Fruit fly (Drosophila melanogaster): ENCODE measurements around the gene Nubp2.

The Nubp2 gene

dm6 chr3L:20539116-20539990 is 13.0 kb downstream of the Nubp2 start (continued):
- TF ChIP-seq jigr1 (GFP tag; IDR thresholded peaks at IDR 0.05) (no peak), CG6254 (GFP tag; optimal IDR thresholded peaks at IDR 0.05) (no peak), caup (GFP tag; optimal IDR thresholded peaks at IDR 0.05; ENCODE audit: severe bottlenecking) (peak; percentile 5), pnt (GFP tag; optimal IDR thresholded peaks at IDR 0.05) (no peak), eve (GFP tag; optimal IDR thresholded peaks at IDR 0.05) (peak in 1 of 2 experiments; percentile 50), Hey (tag; optimal IDR thresholded peaks at IDR 0.05) (peak; percentile 32), Mrtf (GFP tag; IDR thresholded peaks at IDR 0.05) (no peak), ham (GFP tag; IDR thresholded peaks at IDR 0.05) (0 out of 2 replicates have a peak, but pooled peaks have one; percentile 6), CG7839 (tag; optimal IDR thresholded peaks at IDR 0.05) (no peak), lmd (GFP tag; IDR thresholded peaks at IDR 0.05) (no peak), CG12071 (GFP tag; optimal IDR thresholded peaks at IDR 0.05) (no peak), B-H1 (GFP tag; IDR thresholded peaks at IDR 0.05) (no peak), CG7745 (tag; optimal IDR thresholded peaks at IDR 0.05) (no peak), ind (GFP tag; optimal IDR thresholded peaks at IDR 0.05) (no peak), Med (GFP tag) (peak; percentile 74), CG33213 (GFP tag; optimal IDR thresholded peaks at IDR 0.05) (no peak), stc (GFP tag; IDR thresholded peaks at IDR 0.05) (no peak), sug (tag; optimal IDR thresholded peaks at IDR 0.05) (peak; percentile 51), Optix (GFP tag; IDR thresholded peaks at IDR 0.05) (no peak), NfI (GFP tag; optimal IDR thresholded peaks at IDR 0.05) (no peak), bab2 (GFP tag; optimal IDR thresholded peaks at IDR 0.05) (no peak), CG1024 (GFP tag; IDR thresholded peaks at IDR 0.05) (no peak), CG2120 (GFP tag; optimal IDR thresholded peaks at IDR 0.05) (no peak)

- TF ChIP-seq CG30431 (GFP tag; optimal IDR thresholded peaks at IDR 0.05) (no peak), Kr (GFP tag; optimal IDR thresholded peaks at IDR 0.05) (no peak), ind (GFP tag; optimal IDR thresholded peaks at IDR 0.05) (peak; percentile 71), CG9215 (GFP tag; IDR thresholded peaks at IDR 0.05) (peak; percentile 75; the same call in 1 of the 2 replicates), Poxn (GFP tag; IDR thresholded peaks at IDR 0.05) (no peak), Dp (GFP tag; optimal IDR thresholded peaks at IDR 0.05) (no peak), CG1233 (GFP tag; optimal IDR thresholded peaks at IDR 0.05) (peak; percentile 87), Doc3 (GFP tag; IDR thresholded peaks at IDR 0.05; ENCODE audit: partially characterized antibody) (peak; percentile 86; the same call in 2 of the 3 replicates), CG4617 (GFP tag; optimal IDR thresholded peaks at IDR 0.05; ENCODE audit: borderline replicate concordance) (no peak), CG7556 (GFP tag; optimal IDR thresholded peaks at IDR 0.05) (peak; percentile 89), CG4404 (GFP tag; IDR thresholded peaks at IDR 0.05) (no peak), gcm (GFP tag; optimal IDR thresholded peaks at IDR 0.05) (peak; percentile 83), stwl (tag; optimal IDR thresholded peaks at IDR 0.05) (peak; percentile 83), Mrtf (GFP tag; IDR thresholded peaks at IDR 0.05) (peak; percentile 57; the same call in 1 of the 3 replicates), Scr (GFP tag; IDR thresholded peaks at IDR 0.05; ENCODE audit: partially characterized antibody) (peak; percentile 89), CG14860 (GFP tag; IDR thresholded peaks at IDR 0.05; ENCODE audit: partially characterized antibody) (peak; percentile 88), danr (GFP tag; IDR thresholded peaks at IDR 0.05) (peak; percentile 57; the same call in 1 of the 2 replicates), Abd-B (GFP tag; optimal IDR thresholded peaks at IDR 0.05) (peak; percentile 59), tgo (GFP tag; IDR thresholded peaks at IDR 0.05) (peak; percentile 82), Hand (GFP tag; optimal IDR thresholded peaks at IDR 0.05) (peak; percentile 84), CG12236 (GFP tag; optimal IDR thresholded peaks at IDR 0.05) (no peak), shn (GFP tag; optimal IDR thresholded peaks at IDR 0.05) (peak; percentile 1), pzg (GFP tag; optimal IDR thresholded peaks at IDR 0.05) (peak; percentile 57), CG5953 (GFP tag; IDR thresholded peaks at IDR 0.05) (no peak), bsh (GFP tag; optimal IDR thresholded peaks at IDR 0.05) (peak; percentile 47 to 59), Oli (tag; optimal IDR thresholded peaks at IDR 0.05) (peak; percentile 80)
Measured at dm6 chr3L:20540182-20540974, 14.0 kb downstream of the Nubp2 start, which contains the start of gene Rcd2. Rcd2 (minus strand) TSS chr3L:20540417.

Measured in whole organism, embryonic.